Worm (Caenorhabditis elegans) whole organism, L3 larva: Measurements from ENCODE around the gene W01B6.4.
A peak's percentile ranks its signal among the peaks of the same experiment; 100 is the strongest.

ENCODE experiments used
- R02D3.7 ChIP-seq: fragments of 150-350 bp; optimal IDR thresholded peaks from 2 replicates; lab custom pipeline; 2014; ENCODE audit warnings: missing biosample characterization, missing genetic modification characterization
- ZK546.5 ChIP-seq: sonication (generic microtip); optimal IDR thresholded peaks from 2 replicates; lab custom pipeline; 2017; ENCODE audit warnings: missing biosample characterization, missing genetic modification characterization
- aly-2 ChIP-seq: fragments of 150-350 bp; optimal IDR thresholded peaks from 2 replicates; lab custom pipeline; 2014; ENCODE audit warnings: missing biosample characterization, missing genetic modification characterization
- ceh-16 ChIP-seq: sonication (generic microtip); optimal IDR thresholded peaks from 2 replicates; lab custom pipeline; 2017; ENCODE audit warnings: missing biosample characterization, missing genetic modification characterization
- ceh-28 ChIP-seq: fragments of 150-350 bp; optimal IDR thresholded peaks from 2 replicates; lab custom pipeline; 2014; ENCODE audit warnings: missing biosample characterization, missing genetic modification reagents, missing genetic modification characterization
- ceh-82 ChIP-seq: fragments of 150-350 bp; optimal IDR thresholded peaks from 2 replicates; lab custom pipeline; 2014; ENCODE audit warnings: missing biosample characterization, missing genetic modification characterization
- daf-12 ChIP-seq: fragments of 150-350 bp; optimal IDR thresholded peaks from 2 replicates; lab custom pipeline; 2014; ENCODE audit warnings: missing biosample characterization, missing genetic modification reagents, missing genetic modification characterization
- egl-27 ChIP-seq: sonication (generic microtip); optimal IDR thresholded peaks from 4 replicates; lab custom pipeline; 2017; ENCODE audit warnings: missing biosample characterization, missing genetic modification reagents, missing genetic modification characterization
- elt-1 ChIP-seq: fragments of 150-350 bp; optimal IDR thresholded peaks from 2 replicates; lab custom pipeline; 2014; ENCODE audit warnings: missing biosample characterization, missing genetic modification characterization
- elt-2 ChIP-seq: sonication (generic microtip); optimal IDR thresholded peaks from 2 replicates; lab custom pipeline; 2016; ENCODE audit warnings: missing genetic modification reagents, mild to moderate bottlenecking, missing genetic modification characterization, missing compliant biosample characterization
- elt-3 ChIP-seq, 3 experiments: fragments of 150-350 bp in 1 of 3; sonication (generic microtip) in 2 of 3; optimal IDR thresholded peaks; 2 replicates in 2 of 3; 4 replicates in 1 of 3; lab custom pipeline; 2014 to 2017; ENCODE audit warnings: missing biosample characterization in 3 of 3, missing genetic modification characterization in 3 of 3
- eor-1 ChIP-seq, 2 experiments: fragments of 150-350 bp; optimal IDR thresholded peaks; 2 replicates each; lab custom pipeline; 2014 to 2018; ENCODE audit warnings: missing biosample characterization in 2 of 2, missing genetic modification characterization in 2 of 2
- fkh-10 ChIP-seq: sonication (generic microtip); optimal IDR thresholded peaks from 2 replicates; lab custom pipeline; 2017; ENCODE audit warnings: missing biosample characterization, missing genetic modification reagents, missing genetic modification characterization
- fkh-2 ChIP-seq: fragments of 150-350 bp; optimal IDR thresholded peaks from 2 replicates; lab custom pipeline; 2014; ENCODE audit warnings: missing biosample characterization, missing genetic modification reagents, missing genetic modification characterization
- fos-1 ChIP-seq: fragments of 150-350 bp; optimal IDR thresholded peaks from 2 replicates; lab custom pipeline; 2014; ENCODE audit warnings: missing biosample characterization, missing genetic modification characterization
- hmg-11 ChIP-seq: sonication (generic microtip); optimal IDR thresholded peaks from 2 replicates; lab custom pipeline; 2016; ENCODE audit warnings: missing genetic modification characterization, missing compliant biosample characterization
- jun-1 ChIP-seq: fragments of 150-350 bp; optimal IDR thresholded peaks from 2 replicates; lab custom pipeline; 2014; ENCODE audit warnings: missing biosample characterization, missing genetic modification reagents, missing genetic modification characterization
- lin-15B ChIP-seq: fragments of 150-350 bp; optimal IDR thresholded peaks from 2 replicates; lab custom pipeline; 2014; ENCODE audit warnings: missing biosample characterization, missing genetic modification characterization
- lin-39 ChIP-seq: fragments of 150-350 bp; optimal IDR thresholded peaks from 2 replicates; lab custom pipeline; 2018; ENCODE audit warnings: missing biosample characterization, missing genetic modification reagents, missing genetic modification characterization
- mml-1 ChIP-seq: fragments of 150-350 bp; sonication (generic microtip); optimal IDR thresholded peaks from 3 replicates; lab custom pipeline; 2014; ENCODE audit warnings: missing biosample characterization, missing genetic modification characterization
- nfya-1 ChIP-seq: sonication (generic microtip); optimal IDR thresholded peaks from 2 replicates; lab custom pipeline; 2017; ENCODE audit warnings: missing genetic modification characterization, mild to moderate bottlenecking, missing compliant biosample characterization, antibody characterized with exemption, moderate library complexity; ENCODE audit not compliant: insufficient read depth
- nhr-11 ChIP-seq: fragments of 150-350 bp; optimal IDR thresholded peaks from 2 replicates; lab custom pipeline; 2014; ENCODE audit warnings: missing biosample characterization, missing genetic modification characterization
- nhr-12 ChIP-seq: fragments of 150-350 bp; optimal IDR thresholded peaks from 2 replicates; lab custom pipeline; 2014; ENCODE audit warnings: missing biosample characterization, missing genetic modification characterization
- nhr-23 ChIP-seq: fragments of 150-350 bp; optimal IDR thresholded peaks from 2 replicates; lab custom pipeline; 2014; ENCODE audit warnings: missing biosample characterization, missing genetic modification reagents, missing genetic modification characterization
- nhr-237 ChIP-seq: fragments of 150-350 bp; optimal IDR thresholded peaks from 2 replicates; lab custom pipeline; 2014; ENCODE audit warnings: missing biosample characterization, missing genetic modification characterization
- nhr-25 ChIP-seq: sonication (generic microtip); optimal IDR thresholded peaks from 2 replicates; lab custom pipeline; 2017; ENCODE audit warnings: missing biosample characterization, missing genetic modification characterization
- nhr-28 ChIP-seq: fragments of 150-350 bp; optimal IDR thresholded peaks from 2 replicates; lab custom pipeline; 2014; ENCODE audit warnings: missing biosample characterization, missing genetic modification characterization
- nhr-43 ChIP-seq: sonication (generic microtip); optimal IDR thresholded peaks from 2 replicates; lab custom pipeline; 2016; ENCODE audit warnings: mild to moderate bottlenecking, missing genetic modification characterization, missing compliant biosample characterization; ENCODE audit not compliant: poor library complexity, severe bottlenecking
- nhr-67 ChIP-seq: fragments of 150-350 bp; optimal IDR thresholded peaks from 2 replicates; lab custom pipeline; 2014; ENCODE audit warnings: missing biosample characterization, missing genetic modification characterization
- pha-4 ChIP-seq: fragments of 150-350 bp; optimal IDR thresholded peaks from 2 replicates; lab custom pipeline; 2014; ENCODE audit warnings: missing biosample characterization, missing genetic modification reagents, missing genetic modification characterization
- pqm-1 ChIP-seq: fragments of 150-350 bp; optimal IDR thresholded peaks from 2 replicates; lab custom pipeline; 2017; ENCODE audit warnings: missing biosample characterization, missing genetic modification characterization, inconsistent platforms
- sea-2 ChIP-seq: fragments of 150-350 bp; sonication (generic microtip); optimal IDR thresholded peaks from 4 replicates; lab custom pipeline; 2014; ENCODE audit warnings: missing biosample characterization, missing genetic modification reagents, missing genetic modification characterization
- skn-1 ChIP-seq: fragments of 150-350 bp; optimal IDR thresholded peaks from 2 replicates; lab custom pipeline; 2014; ENCODE audit warnings: missing biosample characterization, missing genetic modification characterization
- snpc-4 ChIP-seq: fragments of 150-350 bp; optimal IDR thresholded peaks from 2 replicates; lab custom pipeline; 2014; ENCODE audit warnings: missing biosample characterization, missing genetic modification characterization
- tbx-2 ChIP-seq: sonication (generic microtip); optimal IDR thresholded peaks from 2 replicates; lab custom pipeline; 2016; ENCODE audit warnings: mild to moderate bottlenecking, missing genetic modification characterization, missing compliant biosample characterization
- zag-1 ChIP-seq: fragments of 150-350 bp; optimal IDR thresholded peaks from 2 replicates; lab custom pipeline; 2014; ENCODE audit warnings: missing biosample characterization, missing genetic modification characterization
- ztf-11 ChIP-seq: fragments of 150-350 bp; optimal IDR thresholded peaks from 2 replicates; lab custom pipeline; 2014; ENCODE audit warnings: missing biosample characterization, missing genetic modification characterization
- ztf-4 ChIP-seq: fragments of 150-350 bp; optimal IDR thresholded peaks from 2 replicates; lab custom pipeline; 2014; ENCODE audit warnings: missing biosample characterization, missing genetic modification characterization

W01B6.4 gene

DNA sequence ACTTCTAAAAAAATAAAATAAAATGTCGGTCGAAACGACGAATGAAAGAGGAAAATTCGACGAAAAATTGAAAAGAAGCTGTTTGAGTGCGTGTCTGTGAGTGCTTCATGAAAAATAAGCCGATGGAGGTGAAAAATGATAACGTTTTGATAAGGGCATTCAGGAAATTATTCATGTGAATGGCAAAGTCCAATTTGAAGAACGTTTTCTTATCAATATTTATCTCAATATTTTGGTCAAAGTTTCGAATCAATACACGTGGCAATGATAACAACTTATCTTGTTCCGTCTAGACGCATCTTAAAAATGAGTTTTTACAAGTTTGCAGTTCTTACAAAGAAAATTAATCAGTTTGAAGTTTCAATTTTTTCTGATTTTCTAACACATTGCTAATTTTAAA is 16.1 kb upstream of the W01B6.4 start (continued):
- TF ChIP-seq sea-2 (GFP tag; lab: Kevin White, UChicago) = no peak
- no peak for TF ChIP-seq nhr-28
- TF ChIP-seq lin-39 (tag; lab: Kevin White, UChicago) = no peak
- no peak for TF ChIP-seq daf-12
- TF ChIP-seq ztf-4 = no peak
- TF ChIP-seq zag-1 (tag; lab: Kevin White, UChicago) = no peak
- no peak for TF ChIP-seq mml-1 (tag; lab: Kevin White, UChicago)
- TF ChIP-seq, all 47 proteins: peak for 5

DNA sequence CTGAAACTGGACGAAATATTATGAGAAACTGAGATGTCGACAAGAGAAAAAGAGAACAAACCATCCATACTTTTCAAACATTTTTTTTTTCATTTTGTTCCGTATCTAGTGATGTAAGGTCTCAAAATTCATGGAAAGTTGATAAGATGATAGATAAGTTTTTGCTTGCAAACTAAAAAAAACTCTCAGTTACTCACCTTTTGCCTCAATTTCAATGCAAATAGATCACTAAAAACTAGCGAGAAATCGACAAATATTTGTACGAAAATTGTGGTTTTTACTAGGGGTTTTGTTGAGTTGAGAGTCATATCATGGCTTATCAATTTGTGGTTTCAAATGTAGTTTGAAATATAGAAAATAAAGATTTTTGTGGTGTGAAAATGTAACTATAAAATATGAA is 14.5 kb upstream of the W01B6.4 start:
- TF ChIP-seq pqm-1 (tag; lab: Kevin White, UChicago) (peak; percentile 3), nhr-237 (tag; lab: Kevin White, UChicago) (no peak), ZK546.5 (tag; lab: Kevin White, UChicago) (no peak), elt-2 (tag; lab: Kevin White, UChicago) (peak; percentile 45), pha-4 (tag; lab: Kevin White, UChicago) (peak; percentile 28), lin-15B (no peak), lin-39 (tag; lab: Kevin White, UChicago) (no peak), mml-1 (tag; lab: Kevin White, UChicago) (no peak), R02D3.7 (tag; lab: Kevin White, UChicago) (no peak), ceh-82 (tag; lab: Kevin White, UChicago) (no peak), fkh-2 (tag; lab: Kevin White, UChicago) (no peak), elt-3 (tag; optimal IDR thresholded peaks at IDR 0.05; lab: Kevin White, UChicago) (no peak), ceh-16 (no peak), nhr-43 (tag; lab: Kevin White, UChicago) (no peak), aly-2 (tag; lab: Kevin White, UChicago) (no peak), nhr-12 (tag; lab: Kevin White, UChicago) (no peak), nhr-25 (tag; lab: Kevin White, UChicago) (no peak), nhr-28 (no peak), nhr-11 (tag; lab: Kevin White, UChicago) (no peak), fkh-10 (GFP tag; lab: Kevin White, UChicago) (no peak), ceh-28 (tag; lab: Kevin White, UChicago) (no peak), eor-1 (tag; optimal IDR thresholded peaks at IDR 0.05; lab: Kevin White, UChicago) (no peak), jun-1 (no peak)

DNA sequence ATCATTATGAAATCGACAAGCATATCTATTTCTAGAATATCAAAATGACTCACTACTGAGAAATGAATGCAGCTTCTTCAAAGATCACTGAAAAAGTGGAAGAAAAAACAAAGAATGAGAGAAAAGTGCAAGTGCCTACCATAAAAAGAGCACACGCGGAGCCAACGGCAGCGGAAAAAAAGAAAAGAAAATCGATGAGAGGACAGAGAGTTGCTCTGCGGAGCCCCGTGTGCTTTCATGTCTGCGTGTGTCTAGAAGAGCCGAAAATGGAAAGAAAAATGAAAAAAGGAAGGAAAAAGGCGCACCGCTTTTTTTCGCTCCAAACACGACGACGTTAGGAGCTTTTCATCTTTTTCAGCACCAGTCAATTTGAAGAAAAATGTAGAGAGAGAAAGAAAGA is 12.5 kb upstream of the W01B6.4 start, which contains the start of gene ipla-7:
Gene ipla-7 (minus strand): TSS at position 122 of the 400 bp plus-strand sequence.
- no peak for TF ChIP-seq ceh-28 (tag; lab: Kevin White, UChicago)
- TF ChIP-seq ceh-16 = no peak
- peak; percentile 73 for TF ChIP-seq hmg-11 (tag; lab: Kevin White, UChicago)
- TF ChIP-seq snpc-4 (tag; lab: Kevin White, UChicago) = no peak
- TF ChIP-seq elt-2 (tag; lab: Kevin White, UChicago) = peak; percentile 14
- TF ChIP-seq tbx-2 (tag; lab: Kevin White, UChicago) = no peak
- TF ChIP-seq egl-27 (tag; lab: Kevin White, UChicago) = no peak
- no peak for TF ChIP-seq skn-1 (tag; lab: Kevin White, UChicago)
- TF ChIP-seq fos-1 (tag; lab: Kevin White, UChicago) = no peak
- no peak for TF ChIP-seq ztf-11 (tag; lab: Kevin White, UChicago)
- peak; percentile 73 for TF ChIP-seq fkh-10 (GFP tag; lab: Kevin White, UChicago)
- no peak for TF ChIP-seq elt-1 (tag; lab: Kevin White, UChicago)
- no peak for TF ChIP-seq daf-12
- no peak for TF ChIP-seq nhr-28
- TF ChIP-seq ztf-4 = no peak
- no peak for TF ChIP-seq zag-1 (tag; lab: Kevin White, UChicago)
- peak; percentile 4 for TF ChIP-seq lin-39 (tag; lab: Kevin White, UChicago)
- TF ChIP-seq aly-2 (tag; lab: Kevin White, UChicago) = no peak
- TF ChIP-seq nhr-67 = no peak
- TF ChIP-seq sea-2 (GFP tag; lab: Kevin White, UChicago) = no peak
- no peak for TF ChIP-seq elt-3 (tag; optimal IDR thresholded peaks at IDR 0.05; lab: Kevin White, UChicago)
- TF ChIP-seq eor-1 (tag; optimal IDR thresholded peaks at IDR 0.05; lab: Kevin White, UChicago) = no peak
- TF ChIP-seq nfya-1 (tag; lab: Kevin White, UChicago) = peak; percentile 67
- TF ChIP-seq lin-15B = peak; percentile 12
- TF ChIP-seq nhr-43 (tag; lab: Kevin White, UChicago) = no peak
- peak; percentile 30 for TF ChIP-seq pqm-1 (tag; lab: Kevin White, UChicago)
- TF ChIP-seq R02D3.7 (tag; lab: Kevin White, UChicago) = no peak
- no peak for TF ChIP-seq nhr-23
